Worm (Caenorhabditis elegans) whole organism, young adult: Measurements from ENCODE around the gene nep-15.

Source experiments
- B0336.3 ChIP-seq: fragments of 200-800 bp; sonication (Bioruptor generic); IDR thresholded peaks from 2 replicates; pipeline ENCODE4 v1.3.6; 2022; ENCODE audit warnings: missing genetic modification characterization, missing compliant biosample characterization
- K12H6.12 ChIP-seq: fragments of 200-800 bp; sonication (Bioruptor generic); optimal IDR thresholded peaks from 2 replicates; lab custom pipeline; 2018; ENCODE audit warnings: mild to moderate bottlenecking, missing genetic modification characterization, missing compliant biosample characterization
- ZK185.1 ChIP-seq: sonication (generic microtip); optimal IDR thresholded peaks from 2 replicates; lab custom pipeline; 2016; ENCODE audit warnings: mild to moderate bottlenecking, missing genetic modification characterization, missing compliant biosample characterization; ENCODE audit not compliant: poor library complexity, severe bottlenecking
- hlh-12 ChIP-seq: sonication (generic microtip); optimal IDR thresholded peaks from 2 replicates; lab custom pipeline; 2016; ENCODE audit warnings: missing genetic modification characterization, missing compliant biosample characterization
- hmg-1.2 ChIP-seq: fragments of 200-800 bp; sonication (Bioruptor generic); IDR thresholded peaks from 2 replicates; pipeline ENCODE4 v1.3.6; 2022; ENCODE audit warnings: missing genetic modification reagents, missing genetic modification characterization, missing compliant biosample characterization
- lin-40 ChIP-seq: sonication (generic microtip); optimal IDR thresholded peaks from 2 replicates; lab custom pipeline; 2016; ENCODE audit warnings: missing genetic modification characterization, mild to moderate bottlenecking, missing compliant biosample characterization, missing genotype, missing genetic modification reagents

The nep-15 gene

DNA sequence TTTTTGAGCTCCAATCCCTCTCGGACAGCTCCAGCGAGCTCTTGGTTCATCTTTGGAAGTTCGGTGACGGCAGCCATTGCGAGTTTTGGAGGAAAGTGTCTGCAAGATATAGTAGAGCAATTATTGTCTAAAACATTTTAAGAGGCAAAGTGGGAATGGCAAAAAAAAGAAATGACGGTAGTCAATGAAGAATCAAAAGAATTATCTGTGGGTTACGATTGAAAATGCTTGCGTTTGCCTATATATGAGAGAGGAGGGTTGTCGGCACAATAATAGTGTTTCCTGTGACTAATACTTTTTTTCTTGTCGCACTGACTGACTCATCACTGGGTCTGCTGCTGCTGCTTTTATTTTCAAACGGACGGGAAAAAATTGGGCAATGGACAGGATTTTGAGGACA, 51.6 kb downstream of the nep-15 start, which contains the start of gene tth-1:
TSS of gene tth-1 (minus strand) at position 101 of the 400 bp plus-strand sequence.
- TF ChIP-seq hlh-12 (tag; lab: Kevin White, UChicago) (no peak), B0336.3 (GFP tag; lab: Robert Waterston, UW) (no peak), ZK185.1 (tag; lab: Kevin White, UChicago) (no peak), lin-40 (tag; lab: Kevin White, UChicago) (no peak), hmg-1.2 (GFP tag; lab: Robert Waterston, UW) (no peak), K12H6.12 (tag; lab: Kevin White, UChicago) (no peak)
- TF ChIP-seq, all 124 proteins: peak for 0
